Worm (Caenorhabditis elegans) whole organism, L4/young adult: ENCODE results near the gene dmd-8.

Experiments used
- W03F9.2 ChIP-seq: fragments of 150-350 bp; optimal IDR thresholded peaks from 2 replicates; lab custom pipeline; 2014; ENCODE audit warnings: missing biosample characterization, missing genetic modification characterization
- dao-5 ChIP-seq: sonication (generic microtip); optimal IDR thresholded peaks from 2 replicates; lab custom pipeline; 2016; ENCODE audit warnings: missing genotype, missing genetic modification characterization, moderate library complexity, missing compliant biosample characterization
- him-1 ChIP-seq: sonication (generic microtip); optimal IDR thresholded peaks from 2 replicates; lab custom pipeline; 2016; ENCODE audit warnings: missing genotype, missing genetic modification reagents, missing genetic modification characterization, missing compliant biosample characterization

- TF ChIP-seq him-1 (tag; lab: Kevin White, UChicago) (no peak), W03F9.2 (tag; lab: Kevin White, UChicago) (no peak), dao-5 (tag; lab: Kevin White, UChicago) (no peak)
Measured at ce11 chrV:285298-285697, 51.0 kb downstream of the dmd-8 start.
